Worm (Caenorhabditis elegans) whole organism, young adult: ENCODE measurements around the gene C27D6.1.

Source experiments
- B0336.3 ChIP-seq: fragments of 200-800 bp; sonication (Bioruptor generic); IDR thresholded peaks from 2 replicates; pipeline ENCODE4 v1.3.6; 2022; ENCODE audit warnings: missing genetic modification characterization, missing compliant biosample characterization
- D2030.7 ChIP-seq: fragments of 200-800 bp; sonication (Bioruptor generic); IDR thresholded peaks from 2 replicates; pipeline ENCODE4 v1.3.6; 2022; ENCODE audit warnings: missing genetic modification reagents, missing genetic modification characterization, missing compliant biosample characterization
- F55B11.4 ChIP-seq: sonication (generic microtip); optimal IDR thresholded peaks from 2 replicates; lab custom pipeline; 2016; ENCODE audit warnings: missing compliant biosample characterization, missing genetic modification characterization, borderline replicate concordance; ENCODE audit not compliant: insufficient read depth
- F57A8.1 ChIP-seq: fragments of 200-800 bp; sonication (Bioruptor generic); optimal IDR thresholded peaks from 2 replicates; lab custom pipeline; 2018; ENCODE audit warnings: mild to moderate bottlenecking, missing genetic modification characterization, moderate library complexity, missing compliant biosample characterization
- Y53F4B.3 ChIP-seq: fragments of 200-800 bp; sonication (Bioruptor generic); IDR thresholded peaks from 2 replicates; pipeline ENCODE4 v1.3.6; 2022; ENCODE audit warnings: missing genetic modification reagents, missing genetic modification characterization, missing compliant biosample characterization
- Y56A3A.18 ChIP-seq: fragments of 200-800 bp; sonication (Bioruptor generic); IDR thresholded peaks from 2 replicates; pipeline ENCODE4 v1.3.6; 2022; ENCODE audit warnings: missing genetic modification reagents, missing genetic modification characterization, missing compliant biosample characterization
- Y67H2A.10 ChIP-seq: fragments of 200-800 bp; sonication (Bioruptor generic); conservative IDR thresholded peaks from 2 replicates; pipeline ENCODE4 v1.3.6; 2022; ENCODE audit warnings: missing genetic modification reagents, missing genetic modification characterization, missing compliant biosample characterization
- Y79H2A.3 ChIP-seq: fragments of 200-800 bp; sonication (Bioruptor generic); conservative IDR thresholded peaks from 2 replicates; pipeline ENCODE4 v1.3.6; 2022; ENCODE audit warnings: missing genetic modification reagents, missing genetic modification characterization, missing compliant biosample characterization
- ZK185.1 ChIP-seq: sonication (generic microtip); optimal IDR thresholded peaks from 2 replicates; lab custom pipeline; 2016; ENCODE audit warnings: mild to moderate bottlenecking, missing genetic modification characterization, missing compliant biosample characterization; ENCODE audit not compliant: poor library complexity, severe bottlenecking
- ama-1 ChIP-seq, 3 experiments: fragments of 150-350 bp in 1 of 3; sonication (generic microtip) in 2 of 3; optimal IDR thresholded peaks; 2 replicates each; lab custom pipeline; 2014 to 2018; ENCODE audit warnings: missing biosample characterization in 2 of 3, missing genetic modification characterization in 2 of 3, missing genetic modification reagents in 2 of 3
- aptf-2 ChIP-seq: fragments of 200-800 bp; sonication (Bioruptor generic); conservative IDR thresholded peaks from 2 replicates; pipeline ENCODE4 v1.3.6; 2022; ENCODE audit warnings: missing genetic modification reagents, missing genetic modification characterization, missing compliant biosample characterization
- attf-3 ChIP-seq: fragments of 200-800 bp; sonication (Bioruptor generic); conservative IDR thresholded peaks from 2 replicates; pipeline ENCODE4 v1.3.6; 2022; ENCODE audit warnings: missing genetic modification reagents, missing genetic modification characterization, missing compliant biosample characterization
- attf-6 ChIP-seq: fragments of 200-800 bp; sonication (Bioruptor generic); IDR thresholded peaks from 2 replicates; pipeline ENCODE4 v1.3.6; 2022; ENCODE audit warnings: missing genetic modification reagents, missing genetic modification characterization, missing compliant biosample characterization
- cebp-1 ChIP-seq, 2 experiments: fragments of 200-800 bp in 1 of 2; sonication (Bioruptor generic) in 1 of 2; sonication (generic microtip) in 1 of 2; IDR thresholded peaks in 1 of 2; optimal IDR thresholded peaks in 1 of 2; 2 replicates each; pipeline versions ENCODE4 v1.3.6 to Lab custom; 2017 to 2022; ENCODE audit warnings: missing compliant biosample characterization in 2 of 2, missing genetic modification characterization in 2 of 2, mild to moderate bottlenecking in 1 of 2, missing genetic modification reagents in 1 of 2, moderate library complexity in 1 of 2
- chd-7 ChIP-seq: sonication (generic microtip); optimal IDR thresholded peaks from 2 replicates; lab custom pipeline; 2016; ENCODE audit warnings: mild to moderate bottlenecking, missing genetic modification characterization, moderate library complexity, missing compliant biosample characterization
- egl-18 ChIP-seq: fragments of 200-800 bp; sonication (Bioruptor generic); IDR thresholded peaks from 2 replicates; pipeline ENCODE4 v1.3.6; 2022; ENCODE audit warnings: missing genetic modification reagents, missing genetic modification characterization, missing compliant biosample characterization
- him-1 ChIP-seq: sonication (generic microtip); optimal IDR thresholded peaks from 2 replicates; lab custom pipeline; 2016; ENCODE audit warnings: missing genotype, missing genetic modification reagents, missing genetic modification characterization, missing compliant biosample characterization
- lin-40 ChIP-seq: sonication (generic microtip); optimal IDR thresholded peaks from 2 replicates; lab custom pipeline; 2016; ENCODE audit warnings: missing genetic modification characterization, mild to moderate bottlenecking, missing compliant biosample characterization, missing genotype, missing genetic modification reagents
- lir-1 ChIP-seq: fragments of 200-800 bp; sonication (Bioruptor generic); conservative IDR thresholded peaks from 2 replicates; pipeline ENCODE4 v1.3.6; 2022; ENCODE audit warnings: missing genetic modification reagents, missing genetic modification characterization, missing compliant biosample characterization
- mcd-1 ChIP-seq: fragments of 200-800 bp; sonication (Bioruptor generic); IDR thresholded peaks from 2 replicates; pipeline ENCODE4 v1.3.6; 2022; ENCODE audit warnings: missing genetic modification reagents, missing genetic modification characterization, missing compliant biosample characterization
- mel-28 ChIP-seq: sonication (generic microtip); optimal IDR thresholded peaks from 2 replicates; lab custom pipeline; 2016; ENCODE audit warnings: borderline replicate concordance, mild to moderate bottlenecking, missing genetic modification characterization, missing compliant biosample characterization
- nhr-179 ChIP-seq: sonication (generic microtip); optimal IDR thresholded peaks from 2 replicates; lab custom pipeline; 2016; ENCODE audit warnings: mild to moderate bottlenecking, missing genetic modification characterization, missing compliant biosample characterization
- nhr-27 ChIP-seq: fragments of 200-800 bp; sonication (Bioruptor generic); optimal IDR thresholded peaks from 2 replicates; lab custom pipeline; 2018; ENCODE audit warnings: mild to moderate bottlenecking, missing genetic modification characterization, moderate library complexity, missing compliant biosample characterization
- nhr-80 ChIP-seq: sonication (generic microtip); optimal IDR thresholded peaks from 2 replicates; lab custom pipeline; 2016; ENCODE audit warnings: missing genetic modification characterization, missing compliant biosample characterization
- pbrm-1 ChIP-seq: fragments of 200-800 bp; sonication (Bioruptor generic); IDR thresholded peaks from 2 replicates; pipeline ENCODE4 v1.3.6; 2022; ENCODE audit warnings: missing genetic modification reagents, missing genetic modification characterization, missing compliant biosample characterization
- pha-4 ChIP-seq: fragments of 150-350 bp; sonication (generic microtip); optimal IDR thresholded peaks from 2 replicates; lab custom pipeline; 2014; ENCODE audit warnings: missing biosample characterization, missing genetic modification reagents, missing genetic modification characterization
- repo-1 ChIP-seq: sonication (generic microtip); optimal IDR thresholded peaks from 2 replicates; lab custom pipeline; 2017; ENCODE audit warnings: mild to moderate bottlenecking, missing genetic modification characterization, missing compliant biosample characterization
- rpc-1 ChIP-seq, 2 experiments: fragments of 150-350 bp in 1 of 2; sonication (generic microtip) in 1 of 2; optimal IDR thresholded peaks; 2 replicates each; lab custom pipeline; 2014 to 2018; ENCODE audit warnings: missing biosample characterization in 1 of 2, missing genetic modification characterization in 1 of 2, missing genetic modification reagents in 1 of 2, missing genotype in 1 of 2
- snpc-3.4 ChIP-seq: sonication (generic microtip); optimal IDR thresholded peaks from 2 replicates; lab custom pipeline; 2017; ENCODE audit warnings: missing genetic modification characterization, mild to moderate bottlenecking, missing compliant biosample characterization, antibody characterized with exemption, moderate library complexity, missing genotype, missing genetic modification reagents
- tbp1 ChIP-seq: fragments of 200-800 bp; sonication (Bioruptor generic); optimal IDR thresholded peaks from 2 replicates; lab custom pipeline; 2018; ENCODE audit warnings: mild to moderate bottlenecking, missing genetic modification characterization, missing compliant biosample characterization
- tlf-1 ChIP-seq: fragments of 200-800 bp; sonication (Bioruptor generic); optimal IDR thresholded peaks from 2 replicates; lab custom pipeline; 2018; ENCODE audit warnings: mild to moderate bottlenecking, missing genetic modification characterization, missing compliant biosample characterization
- xnd-1 ChIP-seq: sonication (generic microtip); optimal IDR thresholded peaks from 2 replicates; lab custom pipeline; 2016; ENCODE audit warnings: missing genotype, missing genetic modification reagents, missing genetic modification characterization, missing compliant biosample characterization
- zfh-2 ChIP-seq: fragments of 200-800 bp; sonication (Bioruptor generic); conservative IDR thresholded peaks from 2 replicates; pipeline ENCODE4 v1.3.6; 2022; ENCODE audit warnings: missing genetic modification reagents, missing genetic modification characterization, missing compliant biosample characterization
- ztf-25 ChIP-seq: fragments of 200-800 bp; sonication (Bioruptor generic); IDR thresholded peaks from 2 replicates; pipeline ENCODE4 v1.3.6; 2022; ENCODE audit warnings: missing genetic modification reagents, missing genetic modification characterization, missing compliant biosample characterization
- ztf-3 ChIP-seq: fragments of 200-800 bp; sonication (Bioruptor generic); optimal IDR thresholded peaks from 2 replicates; lab custom pipeline; 2018; ENCODE audit warnings: mild to moderate bottlenecking, missing genetic modification characterization, missing compliant biosample characterization

The C27D6.1 gene

ce11 chrII:5202930-5203329, 30.4 kb downstream of the C27D6.1 start, which contains the start of gene ampd-1:
Gene ampd-1 (plus strand): TSS chrII:5203322.
- peak; percentile 47 for TF ChIP-seq nhr-80 (tag; lab: Kevin White, UChicago)
- TF ChIP-seq cebp-1 (GFP tag; IDR thresholded peaks at IDR 0.05; lab: Robert Waterston, UW) = peak; percentile 44; the same call in 1 of the 2 replicates
- peak; percentile 64 for TF ChIP-seq cebp-1 (tag; optimal IDR thresholded peaks at IDR 0.05; lab: Kevin White, UChicago)
- no peak for TF ChIP-seq tbp1 (GFP tag; lab: Kevin White, UChicago)

DNA sequence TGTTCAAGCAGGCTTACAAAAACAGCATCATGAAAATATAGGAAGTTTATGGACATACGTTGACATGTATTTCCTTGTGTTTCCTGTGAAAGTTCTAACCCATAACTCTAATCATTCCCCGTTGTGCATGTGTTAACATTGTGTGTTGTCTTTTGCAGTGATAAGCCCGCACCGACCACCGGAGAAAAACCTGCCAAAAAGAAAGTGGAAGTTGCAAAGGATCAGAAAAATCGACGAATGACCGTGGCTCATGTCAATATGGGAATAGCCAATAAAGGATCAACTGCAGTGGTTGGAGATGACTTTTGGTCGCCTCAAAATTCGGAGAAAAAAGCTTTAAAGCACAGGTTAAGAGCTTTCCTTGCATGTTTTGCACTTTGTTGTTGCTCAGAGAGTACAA, 32.7 kb downstream of the C27D6.1 start:
- TF ChIP-seq aptf-2 (GFP tag; lab: Robert Waterston, UW) (no peak), nhr-27 (tag; lab: Kevin White, UChicago) (no peak), Y79H2A.3 (GFP tag; lab: Robert Waterston, UW) (no peak), Y67H2A.10 (GFP tag; lab: Robert Waterston, UW) (no peak), ZK185.1 (tag; lab: Kevin White, UChicago) (no peak), rpc-1 (optimal IDR thresholded peaks at IDR 0.05; lab: Kevin White, UChicago) (no peak), rpc-1 (tag; optimal IDR thresholded peaks at IDR 0.05; lab: Kevin White, UChicago) (no peak), F55B11.4 (no peak), pha-4 (tag; lab: Kevin White, UChicago) (no peak), tlf-1 (no peak), ztf-25 (GFP tag; lab: Robert Waterston, UW) (no peak), lin-40 (no peak), attf-6 (GFP tag; lab: Robert Waterston, UW) (no peak), Y53F4B.3 (no peak), D2030.7 (no peak), xnd-1 (tag; lab: Kevin White, UChicago) (no peak), ama-1 (optimal IDR thresholded peaks at IDR 0.05; lab: Kevin White, UChicago) (no peak), ama-1 (GFP tag; optimal IDR thresholded peaks at IDR 0.05; lab: Kevin White, UChicago) (no peak), snpc-3.4 (tag; lab: Kevin White, UChicago) (no peak), mcd-1 (GFP tag; lab: Robert Waterston, UW) (no peak), Y56A3A.18 (GFP tag; lab: Robert Waterston, UW) (no peak)

DNA sequence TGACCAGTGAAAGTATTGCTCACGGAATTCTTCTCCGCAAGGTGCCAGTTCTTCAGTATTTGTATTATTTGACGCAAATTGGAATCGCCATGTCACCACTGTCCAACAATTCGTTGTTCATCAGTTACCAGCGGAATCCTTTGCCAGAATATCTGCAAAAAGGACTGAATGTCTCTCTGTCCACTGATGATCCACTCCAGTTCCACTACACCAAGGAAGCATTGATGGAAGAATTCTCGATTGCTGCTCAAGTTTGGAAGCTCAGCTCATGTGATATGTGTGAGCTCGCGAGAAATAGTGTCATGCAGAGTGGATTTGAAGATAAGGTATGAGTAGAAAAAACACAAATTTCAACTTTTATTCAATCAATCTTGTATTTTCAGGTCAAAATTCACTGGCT, 36.6 kb downstream of the C27D6.1 start:
- TF ChIP-seq lir-1 (GFP tag; lab: Robert Waterston, UW) = no peak
- TF ChIP-seq him-1 = no peak
- no peak for TF ChIP-seq Y67H2A.10 (GFP tag; lab: Robert Waterston, UW)
- TF ChIP-seq F57A8.1 = no peak
- TF ChIP-seq attf-3 = no peak
- no peak for TF ChIP-seq D2030.7
- no peak for TF ChIP-seq ztf-3 (GFP tag; lab: Kevin White, UChicago)
- no peak for TF ChIP-seq B0336.3
- no peak for TF ChIP-seq nhr-179 (tag; lab: Kevin White, UChicago)
- no peak for TF ChIP-seq attf-6 (GFP tag; lab: Robert Waterston, UW)
- no peak for TF ChIP-seq zfh-2 (GFP tag; lab: Robert Waterston, UW)
- no peak for TF ChIP-seq repo-1 (tag; lab: Kevin White, UChicago)
- TF ChIP-seq tlf-1 = no peak
- no peak for TF ChIP-seq mel-28 (tag; lab: Kevin White, UChicago)
- no peak for TF ChIP-seq snpc-3.4 (tag; lab: Kevin White, UChicago)
- TF ChIP-seq egl-18 = no peak
- no peak for TF ChIP-seq pbrm-1 (GFP tag; lab: Robert Waterston, UW)
- TF ChIP-seq chd-7 (tag; lab: Kevin White, UChicago) = no peak
- TF ChIP-seq, all 124 proteins: peak for 0
